Worm (Caenorhabditis elegans) whole organism, L1 larva: ENCODE measurements around the gene Y46G5A.22.

Experiments used
- alr-1 ChIP-seq: fragments of 200-800 bp; sonication (Bioruptor generic); optimal IDR thresholded peaks from 2 replicates; lab custom pipeline; 2018; ENCODE audit warnings: borderline replicate concordance, mild to moderate bottlenecking, missing genetic modification characterization, missing compliant biosample characterization
- ceh-90 ChIP-seq: sonication (generic microtip); optimal IDR thresholded peaks from 2 replicates; lab custom pipeline; 2016; ENCODE audit warnings: missing genetic modification characterization, missing compliant biosample characterization
- ces-1 ChIP-seq: fragments of 150-350 bp; optimal IDR thresholded peaks from 2 replicates; lab custom pipeline; 2014; ENCODE audit warnings: missing biosample characterization, missing genetic modification reagents, missing genetic modification characterization
- egl-27 ChIP-seq, 2 experiments: fragments of 150-350 bp in 1 of 2; sonication (generic microtip); optimal IDR thresholded peaks; 3 replicates each; lab custom pipeline; 2017 to 2018; ENCODE audit warnings: missing biosample characterization in 2 of 2, missing genetic modification characterization in 2 of 2, missing genetic modification reagents in 2 of 2
- mdl-1 ChIP-seq, 2 experiments: fragments of 150-350 bp; optimal IDR thresholded peaks; 2 replicates each; lab custom pipeline; 2014 to 2017; ENCODE audit warnings: missing biosample characterization in 2 of 2, missing genetic modification characterization in 2 of 2, inconsistent platforms in 1 of 2
- nhr-11 ChIP-seq: fragments of 150-350 bp; optimal IDR thresholded peaks from 2 replicates; lab custom pipeline; 2014; ENCODE audit warnings: missing biosample characterization, missing genetic modification characterization
- nhr-12 ChIP-seq: sonication (generic microtip); optimal IDR thresholded peaks from 2 replicates; lab custom pipeline; 2017; ENCODE audit warnings: missing biosample characterization, missing genetic modification characterization
- nhr-237 ChIP-seq: fragments of 150-350 bp; optimal IDR thresholded peaks from 2 replicates; lab custom pipeline; 2014; ENCODE audit warnings: missing biosample characterization, missing genetic modification characterization
- nhr-47 ChIP-seq: sonication (generic microtip); optimal IDR thresholded peaks from 2 replicates; lab custom pipeline; 2016; ENCODE audit warnings: mild to moderate bottlenecking, missing genetic modification characterization, moderate library complexity, missing compliant biosample characterization
- nhr-77 ChIP-seq: fragments of 150-350 bp; optimal IDR thresholded peaks from 2 replicates; lab custom pipeline; 2014; ENCODE audit warnings: missing biosample characterization, missing genetic modification characterization
- pqm-1 ChIP-seq: sonication (generic microtip); optimal IDR thresholded peaks from 3 replicates; lab custom pipeline; 2017; ENCODE audit warnings: missing biosample characterization, missing genetic modification characterization
- snu-23 ChIP-seq: sonication (generic microtip); optimal IDR thresholded peaks from 2 replicates; lab custom pipeline; 2016; ENCODE audit warnings: missing genetic modification characterization, missing compliant biosample characterization
- swsn-7 ChIP-seq: sonication (generic microtip); optimal IDR thresholded peaks from 2 replicates; lab custom pipeline; 2016; ENCODE audit warnings: missing genetic modification characterization, missing compliant biosample characterization
- unc-62 ChIP-seq: fragments of 150-350 bp; optimal IDR thresholded peaks from 2 replicates; lab custom pipeline; 2014; ENCODE audit warnings: missing biosample characterization, missing genetic modification reagents, missing genetic modification characterization

ce11 chrII:12809725-12810124 lies 8.7 kb downstream of the Y46G5A.22 start:
- TF ChIP-seq egl-27 (tag; optimal IDR thresholded peaks at IDR 0.05; lab: Kevin White, UChicago): no peak
- TF ChIP-seq swsn-7 (tag; lab: Kevin White, UChicago): no peak
- TF ChIP-seq ceh-90 (tag; lab: Kevin White, UChicago): no peak
- no peak for TF ChIP-seq alr-1
- TF ChIP-seq nhr-77: no peak
- TF ChIP-seq nhr-12 (tag; lab: Kevin White, UChicago): no peak
- no peak for TF ChIP-seq pqm-1
- no peak for TF ChIP-seq nhr-47 (tag; lab: Kevin White, UChicago)
- no peak for TF ChIP-seq unc-62 (GFP tag; lab: Kevin White, UChicago)
- TF ChIP-seq ces-1 (GFP tag; lab: Kevin White, UChicago): no peak
- TF ChIP-seq snu-23 (GFP tag; lab: Kevin White, UChicago): no peak
- TF ChIP-seq nhr-237 (tag; lab: Kevin White, UChicago): no peak
- TF ChIP-seq mdl-1 (tag; optimal IDR thresholded peaks at IDR 0.05; lab: Kevin White, UChicago): no peak
- no peak for TF ChIP-seq nhr-11 (tag; lab: Kevin White, UChicago)
